Worm (Caenorhabditis elegans) whole organism, L2 larva: ENCODE results near the gene tsp-13.

Experiments used
- ceh-82 ChIP-seq: fragments of 150-350 bp; optimal IDR thresholded peaks from 2 replicates; lab custom pipeline; 2014; ENCODE audit warnings: missing biosample characterization, missing genetic modification characterization
- fos-1 ChIP-seq: fragments of 150-350 bp; optimal IDR thresholded peaks from 2 replicates; lab custom pipeline; 2014; ENCODE audit warnings: missing biosample characterization, missing genetic modification characterization
- lin-13 ChIP-seq: fragments of 150-350 bp; optimal IDR thresholded peaks from 2 replicates; lab custom pipeline; 2014; ENCODE audit warnings: missing biosample characterization, missing genetic modification reagents, missing genetic modification characterization
- lsy-2 ChIP-seq, 2 experiments: fragments of 150-350 bp in 1 of 2; sonication (generic microtip) in 1 of 2; optimal IDR thresholded peaks; 2 replicates each; lab custom pipeline; 2014 to 2017; ENCODE audit warnings: missing biosample characterization in 2 of 2, missing genetic modification characterization in 2 of 2
- nhr-11 ChIP-seq: fragments of 150-350 bp; optimal IDR thresholded peaks from 2 replicates; lab custom pipeline; 2014; ENCODE audit warnings: missing biosample characterization, missing genetic modification characterization
- nhr-6 ChIP-seq: fragments of 150-350 bp; optimal IDR thresholded peaks from 2 replicates; lab custom pipeline; 2014; ENCODE audit warnings: missing biosample characterization, missing genetic modification characterization
- unc-55 ChIP-seq: fragments of 150-350 bp; sonication (generic microtip); optimal IDR thresholded peaks from 3 replicates; lab custom pipeline; 2014; ENCODE audit warnings: missing biosample characterization, missing genetic modification reagents, missing genetic modification characterization
- unc-62 ChIP-seq: fragments of 150-350 bp; optimal IDR thresholded peaks from 2 replicates; lab custom pipeline; 2014; ENCODE audit warnings: missing biosample characterization, missing genetic modification reagents, missing genetic modification characterization

- no peak for TF ChIP-seq unc-62
- no peak for TF ChIP-seq unc-55 (GFP tag; lab: Kevin White, UChicago)
- TF ChIP-seq ceh-82 = no peak
- no peak for TF ChIP-seq lin-13 (GFP tag; lab: Kevin White, UChicago)
- TF ChIP-seq nhr-11 (tag; lab: Kevin White, UChicago) = no peak
- no peak for TF ChIP-seq lsy-2 (tag; optimal IDR thresholded peaks at IDR 0.05; lab: Kevin White, UChicago)
- no peak for TF ChIP-seq nhr-6 (tag; lab: Kevin White, UChicago)
- no peak for TF ChIP-seq fos-1 (tag; lab: Kevin White, UChicago)
These were observed 22.0 kb upstream of the tsp-13 start for ce11 chrV:19131848-19132401.
